Fruit fly (Drosophila melanogaster) whole organism, prepupa: ENCODE results near the gene CG46523.

ENCODE experiments used
- Blimp-1 ChIP-seq: fragments of 200-800 bp; sonication (Bioruptor generic); optimal IDR thresholded peaks from 3 replicates; lab custom pipeline; 2017; ENCODE audit warnings: missing biosample characterization, missing genetic modification characterization, mild to moderate bottlenecking, moderate library complexity, missing genetic modification reagents
- CG10669 ChIP-seq: fragments of 200-800 bp; sonication (Bioruptor generic); optimal IDR thresholded peaks from 3 replicates; lab custom pipeline; 2018; ENCODE audit warnings: missing biosample characterization, mild to moderate bottlenecking, missing genetic modification characterization, moderate library complexity
- CG11294 ChIP-seq: fragments of 200-800 bp; sonication (Bioruptor generic); IDR thresholded peaks from 2 replicates; pipeline ENCODE4 v1.3.6; 2022; ENCODE audit warnings: missing biosample characterization, missing genetic modification characterization
- CG11762 ChIP-seq: fragments of 200-800 bp; sonication (Bioruptor generic); optimal IDR thresholded peaks from 3 replicates; lab custom pipeline; 2016; ENCODE audit warnings: missing biosample characterization, missing genetic modification characterization; ENCODE audit not compliant: insufficient read depth
- CG1621 ChIP-seq: fragments of 200-800 bp; sonication (Bioruptor generic); optimal IDR thresholded peaks from 3 replicates; lab custom pipeline; 2018; ENCODE audit warnings: missing biosample characterization, mild to moderate bottlenecking, missing genetic modification characterization
- CG3032 ChIP-seq: fragments of 200-800 bp; optimal IDR thresholded peaks from 2 replicates; lab custom pipeline; 2019; ENCODE audit warnings: missing biosample characterization, mild to moderate bottlenecking, missing genetic modification characterization, moderate library complexity
- CG31627 ChIP-seq: fragments of 200-800 bp; sonication (Bioruptor generic); optimal IDR thresholded peaks from 3 replicates; lab custom pipeline; 2016; ENCODE audit warnings: missing biosample characterization, missing genetic modification characterization
- CG34406 ChIP-seq: fragments of 200-800 bp; sonication (Bioruptor generic); optimal IDR thresholded peaks from 3 replicates; lab custom pipeline; 2016; ENCODE audit warnings: missing biosample characterization, missing genetic modification characterization
- CG3919 ChIP-seq: fragments of 200-800 bp; sonication (Bioruptor generic); optimal IDR thresholded peaks from 3 replicates; lab custom pipeline; 2016; ENCODE audit warnings: missing biosample characterization, missing genetic modification characterization
- CG4318 ChIP-seq: fragments of 200-800 bp; sonication (Bioruptor generic); optimal IDR thresholded peaks from 3 replicates; lab custom pipeline; 2017; ENCODE audit warnings: missing biosample characterization, mild to moderate bottlenecking, missing genetic modification characterization
- CG6808 ChIP-seq: fragments of 200-800 bp; sonication (Bioruptor generic); optimal IDR thresholded peaks from 3 replicates; lab custom pipeline; 2017; ENCODE audit warnings: missing biosample characterization, missing genetic modification characterization, mild to moderate bottlenecking, moderate library complexity, missing genetic modification reagents
- CG7368 ChIP-seq: fragments of 200-800 bp; sonication (Bioruptor generic); optimal IDR thresholded peaks from 3 replicates; lab custom pipeline; 2016; ENCODE audit warnings: missing biosample characterization, missing genetic modification characterization
- CG8319 ChIP-seq: fragments of 200-800 bp; sonication (Bioruptor generic); optimal IDR thresholded peaks from 3 replicates; lab custom pipeline; 2016; ENCODE audit warnings: missing biosample characterization, missing genetic modification characterization
- CG8632 ChIP-seq: fragments of 200-800 bp; sonication (Bioruptor generic); optimal IDR thresholded peaks from 3 replicates; lab custom pipeline; 2016; ENCODE audit warnings: missing biosample characterization, missing genetic modification characterization
- Eip75B ChIP-seq: fragments of 200-800 bp; sonication (Bioruptor generic); optimal IDR thresholded peaks from 3 replicates; lab custom pipeline; 2016; ENCODE audit warnings: missing biosample characterization, missing genetic modification characterization
- Eip78C ChIP-seq: fragments of 200-800 bp; sonication (Bioruptor generic); peaks from one replicate; lab custom pipeline; 2016; ENCODE audit warnings: missing biosample characterization, missing genetic modification characterization
- Eip93F ChIP-seq: fragments of 200-800 bp; sonication (Bioruptor generic); optimal IDR thresholded peaks from 2 replicates; lab custom pipeline; 2016; ENCODE audit warnings: missing biosample characterization, mild to moderate bottlenecking, missing genetic modification characterization
- Ets21C ChIP-seq: fragments of 200-800 bp; sonication (Bioruptor generic); optimal IDR thresholded peaks from 3 replicates; lab custom pipeline; 2016; ENCODE audit warnings: missing biosample characterization, missing genetic modification characterization
- Ets96B ChIP-seq: fragments of 200-800 bp; optimal IDR thresholded peaks from 2 replicates; lab custom pipeline; 2019; ENCODE audit warnings: missing biosample characterization, mild to moderate bottlenecking, missing genetic modification characterization, moderate library complexity
- Gug ChIP-seq: fragments of 200-800 bp; sonication (Bioruptor generic); IDR thresholded peaks from 2 replicates; pipeline ENCODE4 v1.3.6; 2022; ENCODE audit warnings: missing biosample characterization, missing genetic modification characterization
- Hr38 ChIP-seq: sonication (Bioruptor generic); optimal IDR thresholded peaks from 2 replicates; lab custom pipeline; 2016; ENCODE audit warnings: missing biosample characterization, missing genetic modification characterization
- Hr4 ChIP-seq: fragments of 200-800 bp; sonication (Bioruptor generic); optimal IDR thresholded peaks from 3 replicates; lab custom pipeline; 2016; ENCODE audit warnings: missing biosample characterization, missing genetic modification characterization
- Lpt ChIP-seq: fragments of 200-800 bp; sonication (Bioruptor generic); optimal IDR thresholded peaks from 3 replicates; lab custom pipeline; 2016; ENCODE audit warnings: missing biosample characterization, missing genetic modification characterization
- Met ChIP-seq: fragments of 200-800 bp; sonication (Bioruptor generic); optimal IDR thresholded peaks from 3 replicates; lab custom pipeline; 2016; ENCODE audit warnings: missing biosample characterization, missing genetic modification characterization
- OdsH ChIP-seq: fragments of 200-800 bp; sonication (Bioruptor generic); optimal IDR thresholded peaks from 3 replicates; lab custom pipeline; 2016; ENCODE audit warnings: missing biosample characterization, missing genetic modification characterization
- Smox ChIP-seq: fragments of 200-800 bp; sonication (Bioruptor generic); optimal IDR thresholded peaks from 3 replicates; lab custom pipeline; 2016; ENCODE audit warnings: missing biosample characterization, missing genetic modification characterization
- Sox14 ChIP-seq: fragments of 200-800 bp; sonication (Bioruptor generic); optimal IDR thresholded peaks from 3 replicates; lab custom pipeline; 2016; ENCODE audit warnings: missing biosample characterization, missing genetic modification characterization
- achi ChIP-seq: fragments of 200-800 bp; sonication (Bioruptor generic); optimal IDR thresholded peaks from 3 replicates; lab custom pipeline; 2016; ENCODE audit warnings: missing biosample characterization, missing genetic modification characterization
- acj6 ChIP-seq: fragments of 200-800 bp; sonication (Bioruptor generic); optimal IDR thresholded peaks from 3 replicates; lab custom pipeline; 2016; ENCODE audit warnings: missing biosample characterization, missing genetic modification characterization
- dac ChIP-seq: fragments of 200-800 bp; sonication (Bioruptor generic); optimal IDR thresholded peaks from 2 replicates; lab custom pipeline; 2017; ENCODE audit warnings: missing biosample characterization, mild to moderate bottlenecking, missing genetic modification characterization
- dsx ChIP-seq: fragments of 200-800 bp; optimal IDR thresholded peaks from 3 replicates; lab custom pipeline; 2019; ENCODE audit warnings: missing biosample characterization, mild to moderate bottlenecking, missing genetic modification characterization, moderate library complexity; ENCODE audit not compliant: poor library complexity, severe bottlenecking
- esn ChIP-seq: fragments of 200-800 bp; sonication (Bioruptor generic); optimal IDR thresholded peaks from 2 replicates; lab custom pipeline; 2016; ENCODE audit warnings: missing biosample characterization, mild to moderate bottlenecking, missing genetic modification characterization, moderate library complexity
- fd59A ChIP-seq: fragments of 200-800 bp; sonication (Bioruptor generic); optimal IDR thresholded peaks from 2 replicates; lab custom pipeline; 2017; ENCODE audit warnings: missing biosample characterization, mild to moderate bottlenecking, missing genetic modification characterization, missing genetic modification reagents
- fd85E ChIP-seq: fragments of 200-800 bp; sonication (Bioruptor generic); optimal IDR thresholded peaks from 3 replicates; lab custom pipeline; 2016; ENCODE audit warnings: missing biosample characterization, missing genetic modification characterization
- fkh ChIP-seq: fragments of 200-800 bp; sonication (Bioruptor generic); optimal IDR thresholded peaks from 3 replicates; lab custom pipeline; 2017; ENCODE audit warnings: missing biosample characterization, mild to moderate bottlenecking, missing genetic modification characterization, moderate library complexity
- lz ChIP-seq: fragments of 200-800 bp; sonication (Bioruptor generic); optimal IDR thresholded peaks from 3 replicates; lab custom pipeline; 2016; ENCODE audit warnings: missing biosample characterization, missing genetic modification characterization
- net ChIP-seq: fragments of 200-800 bp; sonication (Bioruptor generic); optimal IDR thresholded peaks from 3 replicates; lab custom pipeline; 2016; ENCODE audit warnings: missing biosample characterization, missing genetic modification characterization
- spab ChIP-seq: fragments of 200-800 bp; sonication (Bioruptor generic); optimal IDR thresholded peaks from 2 replicates; lab custom pipeline; 2017; ENCODE audit warnings: missing biosample characterization, mild to moderate bottlenecking, missing genetic modification characterization, missing genetic modification reagents
- ss ChIP-seq, 2 experiments: fragments of 200-800 bp; sonication (Bioruptor generic); optimal IDR thresholded peaks; 2 replicates in 1 of 2; 3 replicates in 1 of 2; lab custom pipeline; 2017 to 2018; ENCODE audit warnings: mild to moderate bottlenecking in 2 of 2, missing biosample characterization in 2 of 2, missing genetic modification characterization in 2 of 2, moderate library complexity in 1 of 2
- svp ChIP-seq: fragments of 200-800 bp; sonication (Bioruptor generic); peaks from one replicate; lab custom pipeline; 2016; ENCODE audit warnings: missing biosample characterization, missing genetic modification characterization
- topi ChIP-seq: fragments of 200-800 bp; sonication (Bioruptor generic); optimal IDR thresholded peaks from 3 replicates; lab custom pipeline; 2016; ENCODE audit warnings: missing biosample characterization, missing genetic modification characterization
- vri ChIP-seq: fragments of 200-800 bp; sonication (Bioruptor generic); optimal IDR thresholded peaks from 3 replicates; lab custom pipeline; 2016; ENCODE audit warnings: missing biosample characterization, mild to moderate bottlenecking, missing genetic modification characterization

The CG46523 gene

DNA sequence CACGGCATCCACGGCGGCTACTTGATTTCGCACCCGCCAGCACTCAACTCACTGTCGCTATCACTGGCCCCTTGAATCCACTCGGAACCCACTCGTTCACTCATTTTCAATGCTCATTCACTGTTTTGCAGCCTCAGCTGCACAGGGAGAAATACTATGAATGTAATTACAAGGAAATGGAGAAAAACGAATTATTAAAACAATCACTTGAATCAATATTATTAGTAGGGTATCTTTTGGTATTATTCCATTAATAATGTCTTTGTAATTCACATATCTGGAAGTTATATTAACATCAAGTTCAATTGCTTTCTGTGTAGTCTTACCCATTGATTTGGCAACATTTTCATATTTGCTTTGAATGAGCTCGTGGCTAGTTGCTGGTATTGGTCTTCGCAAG, 38.3 kb downstream of the CG46523 start (continued):
- TF ChIP-seq lz (GFP tag; lab: Kevin White, UChicago) (no peak), acj6 (no peak), Gug (GFP tag; lab: Robert Waterston, UW) (peak; percentile 83), Ets21C (GFP tag; lab: Kevin White, UChicago) (no peak), Smox (no peak), CG4318 (GFP tag; lab: Kevin White, UChicago) (peak; percentile 49), CG10669 (GFP tag; lab: Kevin White, UChicago) (peak; percentile 8), topi (GFP tag; lab: Kevin White, UChicago) (no peak), Lpt (GFP tag; lab: Kevin White, UChicago) (peak; percentile 30), CG11294 (GFP tag; lab: Robert Waterston, UW) (peak; percentile 74), CG3919 (GFP tag; lab: Kevin White, UChicago) (peak; percentile 59), ss (GFP tag; optimal IDR thresholded peaks at IDR 0.05; lab: Kevin White, UChicago) (no peak), Eip75B (peak; percentile 32), CG8319 (GFP tag; lab: Kevin White, UChicago) (no peak), fd59A (GFP tag; lab: Kevin White, UChicago) (no peak), Sox14 (GFP tag; lab: Kevin White, UChicago) (no peak), net (GFP tag; lab: Kevin White, UChicago) (peak; percentile 40), Eip78C (peak; percentile 87), CG3032 (tag; lab: Kevin White, UChicago) (no peak), Met (no peak), CG7368 (GFP tag; lab: Kevin White, UChicago) (peak; percentile 3), Ets96B (tag; lab: Kevin White, UChicago) (peak; percentile 26), CG1621 (tag; lab: Kevin White, UChicago) (no peak), CG31627 (GFP tag; lab: Kevin White, UChicago) (no peak), CG8632 (no peak), Hr4 (peak; percentile 75), esn (no peak), fd85E (GFP tag; lab: Kevin White, UChicago) (no peak), dsx (GFP tag; lab: Kevin White, UChicago) (peak; percentile 18)

DNA sequence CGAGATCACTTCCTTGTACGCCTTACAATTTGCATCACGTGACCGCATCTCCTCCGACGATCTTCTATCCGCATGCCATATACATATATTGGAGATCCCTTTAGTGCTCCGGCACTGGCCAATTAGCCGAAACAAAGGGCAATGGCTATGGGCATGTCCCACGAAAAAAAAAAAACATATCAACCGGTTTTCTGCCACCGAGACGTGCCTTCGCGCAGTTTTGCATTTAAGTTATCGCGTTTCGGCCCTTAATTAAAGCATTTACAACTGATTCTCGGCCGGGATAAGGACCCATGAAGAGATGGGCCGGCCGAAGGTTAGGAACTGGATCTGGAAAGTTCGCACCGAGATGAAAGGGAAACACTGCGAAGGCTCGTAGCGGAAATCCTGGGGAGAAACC, 39.3 kb downstream of the CG46523 start:
- TF ChIP-seq CG6808 (GFP tag; lab: Kevin White, UChicago) (peak; percentile 13), achi (GFP tag; lab: Kevin White, UChicago) (no peak), ss (GFP tag; optimal IDR thresholded peaks at IDR 0.05; lab: Kevin White, UChicago) (peak in 1 of 2 experiments; percentile 78), Blimp-1 (GFP tag; lab: Kevin White, UChicago) (peak; percentile 71), dac (no peak), svp (GFP tag; lab: Kevin White, UChicago) (peak; percentile 11), spab (GFP tag; lab: Kevin White, UChicago) (no peak)

DNA sequence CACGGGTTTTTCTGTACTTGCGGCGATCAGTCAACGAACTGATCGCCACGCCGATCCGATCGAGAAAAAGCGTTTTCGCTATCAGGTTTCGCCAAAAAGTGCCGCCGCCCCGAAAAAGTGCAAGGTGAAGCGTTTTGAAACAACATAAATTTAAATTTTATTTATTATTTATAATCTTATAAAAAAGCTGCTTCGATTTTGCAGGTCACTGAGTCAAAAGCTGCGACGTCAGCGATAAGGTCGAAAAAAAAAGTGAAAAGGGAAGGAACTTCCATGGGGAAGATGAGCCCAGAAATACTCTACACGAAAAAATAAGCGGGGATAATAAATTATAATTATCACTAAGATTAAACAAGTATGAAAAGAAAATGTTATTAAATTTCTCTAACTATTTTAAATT, 41.2 kb downstream of the CG46523 start:
- TF ChIP-seq CG3919 (GFP tag; lab: Kevin White, UChicago) (no peak), acj6 (peak; percentile 5), CG1621 (tag; lab: Kevin White, UChicago) (no peak), Ets21C (GFP tag; lab: Kevin White, UChicago) (no peak), dac (no peak), Ets96B (tag; lab: Kevin White, UChicago) (no peak), CG10669 (GFP tag; lab: Kevin White, UChicago) (no peak), CG11762 (no peak), Eip93F (GFP tag; lab: Kevin White, UChicago) (no peak), svp (GFP tag; lab: Kevin White, UChicago) (peak; percentile 92), spab (GFP tag; lab: Kevin White, UChicago) (no peak), Eip78C (peak; percentile 3), OdsH (GFP tag; lab: Kevin White, UChicago) (no peak), Hr38 (no peak), fkh (GFP tag; lab: Kevin White, UChicago) (no peak), vri (GFP tag; lab: Kevin White, UChicago) (no peak), CG31627 (GFP tag; lab: Kevin White, UChicago) (no peak), CG8632 (no peak), topi (GFP tag; lab: Kevin White, UChicago) (no peak), CG34406 (no peak)
